Worm (Caenorhabditis elegans) whole organism, L4 larva: Measurements from ENCODE around the gene cpsf-1.

Source experiments
- T26A8.4 ChIP-seq: fragments of 200-800 bp; sonication (Bioruptor generic); IDR thresholded peaks from 2 replicates; pipeline ENCODE4 v1.3.6; 2022; ENCODE audit warnings: missing genetic modification characterization, missing compliant biosample characterization
- Y105C5A.15 ChIP-seq: fragments of 200-800 bp; sonication (Bioruptor generic); IDR thresholded peaks from 2 replicates; pipeline ENCODE4 v1.3.6; 2022; ENCODE audit warnings: missing genetic modification characterization, missing compliant biosample characterization
- Y48G9A.11 ChIP-seq: fragments of 200-800 bp; sonication (Bioruptor generic); IDR thresholded peaks from 2 replicates; pipeline ENCODE4 v1.3.6; 2022; ENCODE audit warnings: missing genetic modification reagents, missing genetic modification characterization, missing compliant biosample characterization
- ZK337.2 ChIP-seq: fragments of 200-800 bp; sonication (Bioruptor generic); IDR thresholded peaks from 2 replicates; pipeline ENCODE4 v1.3.6; 2022; ENCODE audit warnings: missing genetic modification reagents, missing genetic modification characterization, missing compliant biosample characterization
- aly-2 ChIP-seq: sonication (generic microtip); optimal IDR thresholded peaks from 2 replicates; lab custom pipeline; 2018; ENCODE audit warnings: missing biosample characterization, missing genetic modification characterization
- attf-4 ChIP-seq: sonication (generic microtip); optimal IDR thresholded peaks from 3 replicates; lab custom pipeline; 2017; ENCODE audit warnings: missing biosample characterization, missing genetic modification characterization
- ceh-20 ChIP-seq: fragments of 200-800 bp; sonication (Bioruptor generic); IDR thresholded peaks from 2 replicates; pipeline ENCODE4 v1.3.6; 2022; ENCODE audit warnings: missing genetic modification reagents, missing genetic modification characterization, missing compliant biosample characterization
- ces-1 ChIP-seq: fragments of 150-350 bp; sonication (generic microtip); optimal IDR thresholded peaks from 4 replicates; lab custom pipeline; 2014; ENCODE audit warnings: missing biosample characterization, missing genetic modification reagents, missing genetic modification characterization
- daf-12 ChIP-seq: fragments of 150-350 bp; optimal IDR thresholded peaks from 2 replicates; lab custom pipeline; 2014; ENCODE audit warnings: missing biosample characterization, missing genetic modification reagents, missing genetic modification characterization
- daf-19 ChIP-seq: fragments of 200-800 bp; sonication (Bioruptor generic); conservative IDR thresholded peaks from 2 replicates; pipeline ENCODE4 v1.3.6; 2022; ENCODE audit warnings: missing genetic modification characterization, missing compliant biosample characterization
- dmd-6 ChIP-seq: fragments of 200-800 bp; sonication (Bioruptor generic); IDR thresholded peaks from 2 replicates; pipeline ENCODE4 v1.3.6; 2022; ENCODE audit warnings: missing genetic modification reagents, missing genetic modification characterization, missing compliant biosample characterization
- dmd-8 ChIP-seq: fragments of 200-800 bp; sonication (Bioruptor generic); IDR thresholded peaks from 2 replicates; pipeline ENCODE4 v1.3.6; 2022; ENCODE audit warnings: missing genetic modification characterization, missing compliant biosample characterization
- gei-8 ChIP-seq: fragments of 200-800 bp; sonication (Bioruptor generic); optimal IDR thresholded peaks from 2 replicates; lab custom pipeline; 2018; ENCODE audit warnings: mild to moderate bottlenecking, missing genetic modification characterization, missing compliant biosample characterization
- lim-7 ChIP-seq: fragments of 200-800 bp; sonication (Bioruptor generic); IDR thresholded peaks from 2 replicates; pipeline ENCODE4 v1.3.6; 2022; ENCODE audit warnings: missing genetic modification characterization, missing compliant biosample characterization
- lin-38 ChIP-seq: fragments of 200-800 bp; sonication (Bioruptor generic); IDR thresholded peaks from 2 replicates; pipeline ENCODE4 v1.3.6; 2022; ENCODE audit warnings: missing genetic modification reagents, missing genetic modification characterization, missing compliant biosample characterization
- lin-39 ChIP-seq: fragments of 150-350 bp; optimal IDR thresholded peaks from 2 replicates; lab custom pipeline; 2014; ENCODE audit warnings: missing biosample characterization, missing genetic modification reagents, missing genetic modification characterization
- lsy-2 ChIP-seq, 2 experiments: fragments of 150-350 bp in 1 of 2; sonication (generic microtip) in 1 of 2; optimal IDR thresholded peaks; 2 replicates each; lab custom pipeline; 2014 to 2017; ENCODE audit warnings: missing biosample characterization in 2 of 2, missing genetic modification characterization in 2 of 2
- mdt-29 ChIP-seq: fragments of 200-800 bp; sonication (Bioruptor generic); IDR thresholded peaks from 2 replicates; pipeline ENCODE4 v1.3.6; 2022; ENCODE audit warnings: missing genetic modification reagents, missing genetic modification characterization, missing compliant biosample characterization
- mep-1 ChIP-seq: fragments of 150-350 bp; sonication (generic microtip); optimal IDR thresholded peaks from 3 replicates; lab custom pipeline; 2014; ENCODE audit warnings: missing biosample characterization, missing genetic modification characterization
- mes-2 ChIP-seq: sonication (generic microtip); optimal IDR thresholded peaks from 2 replicates; lab custom pipeline; 2016; ENCODE audit warnings: missing genotype, mild to moderate bottlenecking, missing genetic modification characterization, missing compliant biosample characterization; ENCODE audit not compliant: poor library complexity, severe bottlenecking
- nhr-102 ChIP-seq: sonication (generic microtip); optimal IDR thresholded peaks from 2 replicates; lab custom pipeline; 2016; ENCODE audit warnings: mild to moderate bottlenecking, missing genetic modification characterization, moderate library complexity, missing compliant biosample characterization
- nhr-111 ChIP-seq: fragments of 200-800 bp; sonication (Bioruptor generic); optimal IDR thresholded peaks from 2 replicates; lab custom pipeline; 2018; ENCODE audit warnings: mild to moderate bottlenecking, missing genetic modification characterization, missing compliant biosample characterization
- nhr-42 ChIP-seq: fragments of 200-800 bp; sonication (Bioruptor generic); IDR thresholded peaks from 2 replicates; pipeline ENCODE4 v1.3.6; 2022; ENCODE audit warnings: missing genetic modification characterization, missing compliant biosample characterization
- set-16 ChIP-seq: fragments of 200-800 bp; sonication (Bioruptor generic); IDR thresholded peaks from 2 replicates; pipeline ENCODE4 v1.3.6; 2022; ENCODE audit warnings: missing genetic modification reagents, missing genetic modification characterization, missing compliant biosample characterization
- skn-1 ChIP-seq: fragments of 150-350 bp; optimal IDR thresholded peaks from 2 replicates; lab custom pipeline; 2014; ENCODE audit warnings: missing biosample characterization, missing genetic modification characterization
- spr-3 ChIP-seq: fragments of 200-800 bp; sonication (Bioruptor generic); optimal IDR thresholded peaks from 2 replicates; lab custom pipeline; 2018; ENCODE audit warnings: mild to moderate bottlenecking, missing genetic modification characterization, missing compliant biosample characterization
- tag-97 ChIP-seq: fragments of 200-800 bp; sonication (Bioruptor generic); IDR thresholded peaks from 2 replicates; pipeline ENCODE4 v1.3.6; 2022; ENCODE audit warnings: missing genetic modification characterization, missing compliant biosample characterization
- tra-1 ChIP-seq: fragments of 200-800 bp; sonication (Bioruptor generic); IDR thresholded peaks from 2 replicates; pipeline ENCODE4 v1.3.6; 2022; ENCODE audit warnings: missing genetic modification reagents, missing genetic modification characterization, missing compliant biosample characterization
- unc-39 ChIP-seq: sonication (generic microtip); optimal IDR thresholded peaks from 2 replicates; lab custom pipeline; 2017; ENCODE audit warnings: missing biosample characterization, missing genetic modification characterization
- unc-62 ChIP-seq, 3 experiments: fragments of 150-350 bp in 1 of 3; sonication (generic microtip); optimal IDR thresholded peaks in 2 of 3; peaks in 1 of 3; 1 replicate in 1 of 3; 2 replicates in 2 of 3; lab custom pipeline; 2014 to 2017; ENCODE audit warnings: missing biosample characterization in 3 of 3, missing genetic modification characterization in 3 of 3, missing genetic modification reagents in 3 of 3, missing genotype in 1 of 3
- vab-7 ChIP-seq: fragments of 200-800 bp; sonication (Bioruptor generic); IDR thresholded peaks from 2 replicates; pipeline ENCODE4 v1.3.6; 2022; ENCODE audit warnings: missing genetic modification reagents, missing genetic modification characterization, missing compliant biosample characterization
- zfp-3 ChIP-seq: fragments of 200-800 bp; sonication (Bioruptor generic); conservative IDR thresholded peaks from 2 replicates; pipeline ENCODE4 v1.3.6; 2022; ENCODE audit warnings: missing genetic modification reagents, missing genetic modification characterization, missing compliant biosample characterization
- zip-2 ChIP-seq: fragments of 150-350 bp; optimal IDR thresholded peaks from 2 replicates; lab custom pipeline; 2014; ENCODE audit warnings: missing biosample characterization, missing genetic modification characterization

Gene cpsf-1

DNA sequence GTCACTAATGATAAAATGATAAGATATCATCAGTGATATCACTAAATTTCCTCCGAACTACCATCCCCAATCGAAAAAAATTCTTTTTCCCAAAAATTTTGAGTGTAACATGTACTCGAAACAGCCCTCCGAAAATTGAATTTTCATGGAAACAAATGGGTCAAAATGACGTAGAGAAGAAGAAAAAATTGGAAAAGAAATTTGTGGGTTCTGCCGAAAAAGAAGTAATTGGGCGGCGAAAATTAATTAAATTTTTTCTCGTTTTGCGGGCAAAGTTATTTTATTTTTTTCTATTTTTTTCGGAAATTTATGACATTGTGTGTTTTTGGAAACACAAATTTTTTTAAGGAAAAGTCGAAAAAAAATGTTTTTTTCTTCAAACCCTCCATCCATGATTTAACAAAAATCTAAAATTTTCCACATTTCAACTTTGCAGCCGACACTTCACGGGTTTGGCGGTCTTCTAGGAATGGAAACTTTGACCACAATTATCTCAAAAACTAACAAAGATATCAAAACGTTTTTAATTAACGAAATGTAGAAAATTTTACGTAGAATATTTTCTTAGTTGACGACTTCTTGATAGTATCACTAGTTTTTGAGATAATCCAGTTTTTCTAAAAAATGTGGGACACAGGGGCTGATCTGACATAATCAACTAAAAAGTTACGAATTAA lies 44.5 kb upstream of the cpsf-1 start:
- TF ChIP-seq gei-8 (GFP tag; lab: Kevin White, UChicago) (no peak), mes-2 (tag; lab: Kevin White, UChicago) (no peak), dmd-6 (GFP tag; lab: Robert Waterston, UW) (no peak), spr-3 (no peak), ceh-20 (GFP tag; lab: Robert Waterston, UW) (no peak), Y105C5A.15 (GFP tag; lab: Robert Waterston, UW) (no peak), nhr-102 (tag; lab: Kevin White, UChicago) (no peak), mep-1 (tag; lab: Kevin White, UChicago) (no peak), vab-7 (GFP tag; lab: Robert Waterston, UW) (no peak), unc-62 (GFP tag; optimal IDR thresholded peaks at IDR 0.05 in 1 of 2; lab: Kevin White, UChicago) (peak in 1 of 2 experiments; percentile 2), unc-62 (tag; optimal IDR thresholded peaks at IDR 0.05; lab: Kevin White, UChicago) (no peak), ces-1 (GFP tag; lab: Kevin White, UChicago) (peak; percentile 66), lsy-2 (tag; optimal IDR thresholded peaks at IDR 0.05; lab: Kevin White, UChicago) (peak in 1 of 2 experiments; percentile 13)

DNA sequence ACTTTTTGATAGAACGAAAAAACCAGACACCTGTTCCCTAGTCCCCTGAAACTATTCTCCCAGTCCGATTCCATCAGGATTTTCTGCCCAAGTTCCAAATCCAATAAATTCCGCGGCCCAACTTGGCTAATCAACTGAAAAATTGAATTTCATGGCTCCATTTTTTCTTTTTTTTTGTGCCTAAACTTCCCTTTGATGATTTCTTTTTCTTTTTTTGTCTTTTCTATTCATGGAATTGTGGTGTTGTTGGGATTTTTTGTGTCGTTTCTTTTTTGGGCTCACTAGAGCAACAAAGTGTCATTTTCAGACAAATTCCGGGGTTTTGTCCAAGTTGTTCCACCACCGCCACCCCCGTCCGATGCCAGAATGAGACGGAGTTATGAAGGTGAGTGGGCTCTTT lies 33.1 kb upstream of the cpsf-1 start, which contains the start of gene arrd-26:
TSS of gene arrd-26 (plus strand) at position 301 of the 400 bp plus-strand sequence.
- TF ChIP-seq aly-2 (no peak), daf-12 (no peak), zfp-3 (GFP tag; lab: Robert Waterston, UW) (no peak), T26A8.4 (GFP tag; lab: Robert Waterston, UW) (no peak), attf-4 (tag; lab: Kevin White, UChicago) (no peak), zip-2 (tag; lab: Kevin White, UChicago) (no peak), tag-97 (GFP tag; lab: Robert Waterston, UW) (no peak), unc-39 (tag; lab: Kevin White, UChicago) (no peak), dmd-8 (no peak), lim-7 (GFP tag; lab: Robert Waterston, UW) (no peak), nhr-42 (GFP tag; lab: Robert Waterston, UW) (no peak)

DNA sequence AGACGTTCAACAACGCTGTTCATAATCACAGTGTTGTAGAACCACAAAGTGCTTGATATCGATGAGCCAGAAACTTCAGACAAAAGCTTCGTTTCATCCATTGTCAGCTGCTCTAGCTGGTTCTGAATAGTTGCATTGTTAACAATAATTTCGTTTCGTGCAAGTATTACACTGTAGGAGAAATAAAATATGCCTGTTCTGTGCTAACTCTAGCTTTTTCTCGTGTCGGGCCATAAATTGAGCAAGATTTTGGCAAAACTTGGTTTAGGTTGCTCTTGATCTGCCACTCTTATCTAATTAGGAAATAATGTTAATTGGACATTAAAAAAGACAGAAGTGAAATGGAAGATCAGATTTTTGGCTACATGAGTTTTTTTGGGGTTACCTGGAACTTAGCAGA lies 26.2 kb upstream of the cpsf-1 start, which contains the start of gene R05C11.2:
TSS of gene R05C11.2 (minus strand) at position 101 of the 400 bp plus-strand sequence.
- TF ChIP-seq mdt-29 (no peak), lim-7 (GFP tag; lab: Robert Waterston, UW) (no peak), unc-62 (GFP tag; optimal IDR thresholded peaks at IDR 0.05 in 1 of 2; lab: Kevin White, UChicago) (peak in 1 of 2 experiments; percentile 15), unc-62 (tag; optimal IDR thresholded peaks at IDR 0.05; lab: Kevin White, UChicago) (no peak)

DNA sequence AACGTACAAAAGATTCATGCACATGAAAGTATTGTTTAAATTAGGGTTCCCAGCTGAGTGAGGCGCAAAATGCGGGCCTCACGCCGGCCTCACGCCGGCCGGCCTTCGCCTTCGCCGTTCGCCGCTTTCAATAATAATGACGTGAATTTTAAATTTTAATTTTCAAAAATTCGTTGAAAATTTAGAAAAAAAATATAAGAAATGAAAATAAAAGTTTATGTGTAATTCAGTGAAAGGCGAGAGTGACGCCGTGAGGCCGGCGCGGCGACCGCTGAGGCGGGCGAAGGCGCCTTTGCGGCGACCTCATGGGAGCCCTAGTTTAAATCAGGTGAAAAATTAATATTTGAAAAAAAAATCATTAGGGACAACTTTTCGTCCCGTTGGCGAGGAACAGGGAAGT lies 24.7 kb upstream of the cpsf-1 start:
- TF ChIP-seq lin-39 (tag; lab: Kevin White, UChicago) (no peak), ZK337.2 (GFP tag; lab: Robert Waterston, UW) (no peak), Y48G9A.11 (GFP tag; lab: Robert Waterston, UW) (no peak), ces-1 (GFP tag; lab: Kevin White, UChicago) (no peak), set-16 (GFP tag; lab: Robert Waterston, UW) (peak; percentile 50), skn-1 (tag; lab: Kevin White, UChicago) (no peak), tra-1 (GFP tag; lab: Robert Waterston, UW) (no peak), lin-38 (GFP tag; lab: Robert Waterston, UW) (no peak), nhr-111 (GFP tag; lab: Kevin White, UChicago) (peak; percentile 14), daf-19 (GFP tag; lab: Robert Waterston, UW) (no peak)
- TF ChIP-seq, all 104 proteins: peak for 2
